Fruit fly (Drosophila melanogaster): ENCODE results near the gene PQBP1.
A peak's percentile ranks its signal among the peaks of the same experiment; 100 is the strongest.

The PQBP1 gene

DNA sequence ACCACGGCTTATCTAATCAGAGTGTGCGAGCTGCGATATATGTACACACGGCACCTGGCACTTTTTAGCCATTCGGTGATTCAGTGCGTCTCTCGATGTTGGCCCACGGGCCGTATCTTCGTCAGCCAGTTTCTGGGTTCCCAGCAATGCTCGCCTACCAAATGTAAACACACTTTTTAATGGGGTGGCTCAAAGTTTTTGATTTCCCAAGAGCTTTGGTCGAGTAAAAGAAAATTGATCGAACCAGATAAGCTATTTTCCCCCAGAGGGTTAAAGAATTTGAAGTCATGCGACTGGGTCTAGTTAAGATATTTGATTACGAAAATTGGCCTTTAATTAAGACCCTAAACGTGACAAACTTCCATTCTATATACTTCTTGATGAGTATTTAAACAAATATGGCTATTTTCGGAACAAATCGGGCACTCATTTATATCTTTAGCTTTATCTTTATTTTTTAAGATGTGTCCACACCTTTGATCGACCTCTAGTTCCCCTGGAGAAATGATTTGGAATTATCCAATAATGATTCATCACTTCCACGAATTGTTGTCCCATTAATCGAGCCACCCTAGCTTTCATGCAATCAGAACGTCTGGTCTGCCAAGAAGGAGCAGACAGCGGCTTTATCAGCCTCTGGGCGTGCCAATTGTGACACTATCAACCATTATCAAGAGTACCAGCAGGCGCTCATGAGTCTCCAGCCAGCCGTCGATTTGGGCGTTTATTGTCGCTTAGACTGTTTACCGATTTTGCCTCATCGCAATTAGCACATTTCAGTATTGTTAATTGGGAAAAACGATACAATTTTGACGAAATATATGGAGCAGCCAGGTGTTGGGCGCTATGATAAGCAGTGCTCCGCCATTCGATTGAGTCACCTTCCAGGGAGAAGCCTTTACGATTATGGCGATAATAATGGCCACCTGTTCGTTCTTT, 38.0 kb upstream of the PQBP1 start (continued):
- TF ChIP-seq CG12942 (GFP tag; optimal IDR thresholded peaks at IDR 0.05) (no peak), Side (GFP tag; optimal IDR thresholded peaks at IDR 0.05) (no peak), CG15601 (tag; optimal IDR thresholded peaks at IDR 0.05) (no peak), scrt (GFP tag; optimal IDR thresholded peaks at IDR 0.05) (no peak), cwo (GFP tag; optimal IDR thresholded peaks at IDR 0.05) (peak; percentile 59), br (optimal IDR thresholded peaks at IDR 0.05) (no peak), CG1233 (GFP tag; optimal IDR thresholded peaks at IDR 0.05) (no peak), klu (GFP tag; IDR thresholded peaks at IDR 0.05) (no peak), CG15269 (tag; optimal IDR thresholded peaks at IDR 0.05) (no peak), MTF-1 (GFP tag; optimal IDR thresholded peaks at IDR 0.05; ENCODE audit: borderline replicate concordance) (peak; percentile 50), CG30403 (GFP tag; optimal IDR thresholded peaks at IDR 0.05) (peak; percentile 51), tup (GFP tag; optimal IDR thresholded peaks at IDR 0.05) (no peak), Hand (GFP tag; optimal IDR thresholded peaks at IDR 0.05) (peak; percentile 63), abd-A (tag; optimal IDR thresholded peaks at IDR 0.05) (no peak), CG10543 (GFP tag; optimal IDR thresholded peaks at IDR 0.05) (peak; percentile 72), CG8765 (GFP tag; IDR thresholded peaks at IDR 0.05) (no peak), seq (GFP tag; IDR thresholded peaks at IDR 0.05) (no peak), Dbx (GFP tag; IDR thresholded peaks at IDR 0.05) (no peak), pfk (GFP tag; optimal IDR thresholded peaks at IDR 0.05) (peak; percentile 10), pb (GFP tag; optimal IDR thresholded peaks at IDR 0.05) (peak; percentile 60), CG30020 (tag; optimal IDR thresholded peaks at IDR 0.05) (no peak), sr (GFP tag; IDR thresholded peaks at IDR 0.05) (no peak), CG13894 (tag; optimal IDR thresholded peaks at IDR 0.05) (no peak), Asciz (GFP tag; optimal IDR thresholded peaks at IDR 0.05) (peak; percentile 13), CG31224 (GFP tag; IDR thresholded peaks at IDR 0.05) (peak; percentile 99), corto (GFP tag; optimal IDR thresholded peaks at IDR 0.05) (peak; percentile 80), CG11247 (GFP tag; IDR thresholded peaks at IDR 0.05) (no peak), fru (optimal IDR thresholded peaks at IDR 0.05) (no peak), nmo (GFP tag; optimal IDR thresholded peaks at IDR 0.05) (no peak), CrebB (tag; optimal IDR thresholded peaks at IDR 0.05) (no peak), Six4 (GFP tag; optimal IDR thresholded peaks at IDR 0.05) (no peak), exex (tag; optimal IDR thresholded peaks at IDR 0.05) (peak; percentile 99), Hsf (GFP tag; optimal IDR thresholded peaks at IDR 0.05) (peak; percentile 29), CG7786 (GFP tag; optimal IDR thresholded peaks at IDR 0.05) (peak; percentile 36), Hr39 (optimal IDR thresholded peaks at IDR 0.05) (no peak), CG4328 (GFP tag; optimal IDR thresholded peaks at IDR 0.05) (peak; percentile 23), sob (GFP tag; IDR thresholded peaks at IDR 0.05) (peak; percentile 26; the same call in 1 of the 2 replicates), CG42726 (GFP tag; IDR thresholded peaks at IDR 0.05; ENCODE audit: partially characterized antibody) (no peak), CG15514 (GFP tag; optimal IDR thresholded peaks at IDR 0.05) (peak; percentile 14), nerfin-1 (tag; optimal IDR thresholded peaks at IDR 0.05) (peak; percentile 11), ind (GFP tag; optimal IDR thresholded peaks at IDR 0.05) (no peak), CG14860 (GFP tag; IDR thresholded peaks at IDR 0.05; ENCODE audit: partially characterized antibody) (no peak), Ets65A (GFP tag) (peak; percentile 90), lilli (GFP tag; optimal IDR thresholded peaks at IDR 0.05) (peak; percentile 62), mld (GFP tag; IDR thresholded peaks at IDR 0.05; ENCODE audit: partially characterized antibody) (no peak), disco-r (GFP tag; optimal IDR thresholded peaks at IDR 0.05) (no peak), stc (GFP tag; IDR thresholded peaks at IDR 0.05) (peak; percentile 24; the same call in 1 of the 2 replicates), knrl (GFP tag; IDR thresholded peaks at IDR 0.05; ENCODE audit: partially characterized antibody) (no peak), Ets97D (GFP tag; optimal IDR thresholded peaks at IDR 0.05) (no peak)

Data from whole organism, embryonic.